Fruit fly (Drosophila melanogaster) whole organism, embryonic: ENCODE data around the gene CG6012.

Source experiments
- Abd-B ChIP-seq: fragments of 200-800 bp; sonication (Bioruptor generic); optimal IDR thresholded peaks from 2 replicates; lab custom pipeline; 2018; ENCODE audit warnings: missing biosample characterization, mild to moderate bottlenecking, missing genetic modification characterization, moderate library complexity
- BEAF-32 ChIP-seq: fragments of 200-800 bp; sonication (Bioruptor generic); optimal IDR thresholded peaks from 3 replicates; lab custom pipeline; 2017; ENCODE audit warnings: missing biosample characterization, missing genetic modification characterization, mild to moderate bottlenecking, moderate library complexity, missing genetic modification reagents
- C15 ChIP-seq: fragments of 200-800 bp; sonication (Bioruptor generic); IDR thresholded peaks from 3 replicates; pipeline ENCODE4 v1.3.6; 2022; ENCODE audit warnings: missing biosample characterization, missing genetic modification characterization
- CG11398 ChIP-seq: fragments of 200-800 bp; sonication (Bioruptor generic); optimal IDR thresholded peaks from 2 replicates; lab custom pipeline; 2016; ENCODE audit warnings: missing biosample characterization, missing genetic modification characterization
- CG11504 ChIP-seq: fragments of 200-800 bp; sonication (Bioruptor generic); optimal IDR thresholded peaks from 3 replicates; lab custom pipeline; 2019; ENCODE audit warnings: missing biosample characterization, mild to moderate bottlenecking, missing genetic modification characterization, moderate library complexity
- CG12391 ChIP-seq: fragments of 200-800 bp; sonication (Bioruptor generic); optimal IDR thresholded peaks from 3 replicates; lab custom pipeline; 2018; ENCODE audit warnings: missing biosample characterization, mild to moderate bottlenecking, missing genetic modification characterization, moderate library complexity
- CG15269 ChIP-seq: fragments of 200-800 bp; sonication (Bioruptor generic); optimal IDR thresholded peaks from 2 replicates; lab custom pipeline; 2018; ENCODE audit warnings: missing biosample characterization, mild to moderate bottlenecking, missing genetic modification characterization, moderate library complexity
- CG2116 ChIP-seq: fragments of 200-800 bp; sonication (Bioruptor generic); optimal IDR thresholded peaks from 3 replicates; lab custom pipeline; 2018; ENCODE audit warnings: missing biosample characterization, mild to moderate bottlenecking, missing genetic modification characterization
- CG2202 ChIP-seq: fragments of 200-800 bp; sonication (Bioruptor generic); optimal IDR thresholded peaks from 2 replicates; lab custom pipeline; 2018; ENCODE audit warnings: missing biosample characterization, mild to moderate bottlenecking, missing genetic modification characterization
- CG34224 ChIP-seq: fragments of 200-800 bp; sonication (Bioruptor generic); IDR thresholded peaks from 3 replicates; pipeline ENCODE4 v1.3.6; 2022; ENCODE audit warnings: missing biosample characterization, missing genetic modification characterization; ENCODE audit not compliant: partially characterized antibody
- CG34422 ChIP-seq: fragments of 200-800 bp; sonication (Bioruptor generic); IDR thresholded peaks from 3 replicates; pipeline ENCODE4 v1.3.6; 2022; ENCODE audit warnings: missing biosample characterization, missing genetic modification characterization
- CG6175 ChIP-seq: fragments of 200-800 bp; sonication (Bioruptor generic); IDR thresholded peaks from 3 replicates; pipeline ENCODE4 v1.3.6; 2022; ENCODE audit warnings: missing biosample characterization, missing genetic modification characterization
- CG6683 ChIP-seq: fragments of 200-800 bp; sonication (Bioruptor generic); optimal IDR thresholded peaks from 2 replicates; lab custom pipeline; 2017; ENCODE audit warnings: missing biosample characterization, mild to moderate bottlenecking, missing genetic modification characterization, missing genetic modification reagents
- CG7271 ChIP-seq: fragments of 200-800 bp; sonication (Bioruptor generic); optimal IDR thresholded peaks from 2 replicates; lab custom pipeline; 2018; ENCODE audit warnings: missing biosample characterization, mild to moderate bottlenecking, missing genetic modification characterization, moderate library complexity
- CG7357 ChIP-seq: fragments of 200-800 bp; sonication (Bioruptor generic); IDR thresholded peaks from 3 replicates; pipeline ENCODE4 v1.3.6; 2022; ENCODE audit warnings: missing biosample characterization, missing genetic modification characterization
- CG8089 ChIP-seq: fragments of 200-800 bp; sonication (Bioruptor generic); optimal IDR thresholded peaks from 3 replicates; lab custom pipeline; 2016; ENCODE audit warnings: missing biosample characterization, missing genetic modification characterization
- CG8478 ChIP-seq: fragments of >200 bp; optimal IDR thresholded peaks from 2 replicates; lab custom pipeline; 2018
- Dll ChIP-seq: fragments of 200-800 bp; sonication (Bioruptor generic); IDR thresholded peaks from 4 replicates; pipeline ENCODE4 v1.3.6; 2022; ENCODE audit warnings: missing biosample characterization, missing genetic modification characterization; ENCODE audit not compliant: partially characterized antibody
- E2f2 ChIP-seq: fragments of 200-800 bp; sonication (Bioruptor generic); IDR thresholded peaks from 2 replicates; pipeline ENCODE4 v1.3.6; 2022; ENCODE audit warnings: missing biosample characterization, missing genetic modification characterization
- HLH4C ChIP-seq: fragments of 200-800 bp; sonication (Bioruptor generic); IDR thresholded peaks from 3 replicates; pipeline ENCODE4 v1.3.6; 2022; ENCODE audit warnings: missing biosample characterization, missing genetic modification characterization; ENCODE audit not compliant: partially characterized antibody
- Hr39 ChIP-seq: fragments of >200 bp; optimal IDR thresholded peaks from 2 replicates; lab custom pipeline; 2017
- NC2β ChIP-seq: fragments of 200-800 bp; sonication (Bioruptor generic); optimal IDR thresholded peaks from 2 replicates; lab custom pipeline; 2016; ENCODE audit warnings: missing biosample characterization, missing genetic modification characterization
- Opbp ChIP-seq: fragments of 200-800 bp; sonication (Bioruptor generic); IDR thresholded peaks from 3 replicates; pipeline ENCODE4 v1.3.6; 2022; ENCODE audit warnings: missing biosample characterization, missing genetic modification characterization; ENCODE audit not compliant: partially characterized antibody
- Pdp1 ChIP-seq, 2 experiments: fragments of 200-800 bp; sonication (Bioruptor generic); optimal IDR thresholded peaks; 3 replicates each; lab custom pipeline; 2016; ENCODE audit warnings: missing biosample characterization in 2 of 2, missing genetic modification characterization in 2 of 2, mild to moderate bottlenecking in 1 of 2, moderate library complexity in 1 of 2
- Rx ChIP-seq: fragments of 200-800 bp; sonication (Bioruptor generic); IDR thresholded peaks from 2 replicates; pipeline ENCODE4 v1.3.6; 2022; ENCODE audit warnings: missing biosample characterization, missing genetic modification characterization
- Sin3A ChIP-seq: fragments of >200 bp; optimal IDR thresholded peaks from 2 replicates; lab custom pipeline; 2018
- ato ChIP-seq: fragments of 200-800 bp; sonication (Bioruptor generic); IDR thresholded peaks from 2 replicates; pipeline ENCODE4 v1.3.6; 2022; ENCODE audit warnings: missing biosample characterization, missing genetic modification characterization; ENCODE audit not compliant: partially characterized antibody
- ewg ChIP-seq: fragments of 200-800 bp; sonication (Bioruptor generic); optimal IDR thresholded peaks from 3 replicates; lab custom pipeline; 2017; ENCODE audit warnings: mild to moderate bottlenecking, missing biosample characterization, missing genetic modification reagents, missing genetic modification characterization
- fru ChIP-seq: fragments of >200 bp; optimal IDR thresholded peaks from 2 replicates; lab custom pipeline; 2017
- ftz-f1 ChIP-seq: fragments of 200-800 bp; sonication (Bioruptor generic); optimal IDR thresholded peaks from 2 replicates; lab custom pipeline; 2016; ENCODE audit warnings: missing biosample characterization, missing genetic modification characterization
- grau ChIP-seq: fragments of 200-800 bp; optimal IDR thresholded peaks from 3 replicates; lab custom pipeline; 2019; ENCODE audit warnings: missing biosample characterization, mild to moderate bottlenecking, missing genetic modification characterization, moderate library complexity
- gro ChIP-seq: fragments of 200-800 bp; sonication (Bioruptor generic); optimal IDR thresholded peaks from 2 replicates; lab custom pipeline; 2016; ENCODE audit warnings: missing biosample characterization, missing genetic modification characterization
- jing ChIP-seq: fragments of 200-800 bp; sonication (Bioruptor generic); optimal IDR thresholded peaks from 2 replicates; lab custom pipeline; 2018; ENCODE audit warnings: missing biosample characterization, mild to moderate bottlenecking, missing genetic modification characterization
- kah ChIP-seq: fragments of 200-800 bp; sonication (Bioruptor generic); optimal IDR thresholded peaks from 2 replicates; lab custom pipeline; 2018; ENCODE audit warnings: missing biosample characterization, mild to moderate bottlenecking, missing genetic modification characterization
- ken ChIP-seq: fragments of 200-800 bp; sonication (Bioruptor generic); IDR thresholded peaks from 3 replicates; pipeline ENCODE4 v1.3.6; 2022; ENCODE audit warnings: missing biosample characterization, missing genetic modification characterization
- oc ChIP-seq: fragments of 200-800 bp; sonication (Bioruptor generic); optimal IDR thresholded peaks from 2 replicates; lab custom pipeline; 2018; ENCODE audit warnings: missing biosample characterization, mild to moderate bottlenecking, missing genetic modification characterization, moderate library complexity
- p53 ChIP-seq: fragments of 200-800 bp; sonication (Bioruptor generic); optimal IDR thresholded peaks from 2 replicates; lab custom pipeline; 2016; ENCODE audit warnings: missing biosample characterization, missing genetic modification characterization
- psq ChIP-seq: fragments of 200-800 bp; sonication (Bioruptor generic); optimal IDR thresholded peaks from 2 replicates; lab custom pipeline; 2017; ENCODE audit warnings: missing biosample characterization, missing genetic modification characterization
- pum ChIP-seq: fragments of 200-800 bp; sonication (Bioruptor generic); optimal IDR thresholded peaks from 2 replicates; lab custom pipeline; 2016; ENCODE audit warnings: missing biosample characterization, missing genetic modification characterization
- rib ChIP-seq: fragments of 200-800 bp; sonication (Bioruptor generic); IDR thresholded peaks from 2 replicates; pipeline ENCODE4 v1.3.6; 2022; ENCODE audit warnings: missing biosample characterization, missing genetic modification characterization
- sima ChIP-seq: fragments of 200-800 bp; sonication (Bioruptor generic); optimal IDR thresholded peaks from 2 replicates; lab custom pipeline; 2016; ENCODE audit warnings: missing biosample characterization, missing genetic modification characterization
- tll ChIP-seq, 2 experiments: fragments of 200-800 bp in 1 of 2; fragments of >200 bp in 1 of 2; sonication (Bioruptor generic) in 1 of 2; optimal IDR thresholded peaks; 2 replicates each; lab custom pipeline; 2017 to 2019; ENCODE audit warnings: missing biosample characterization in 2 of 2, missing genetic modification characterization in 2 of 2, mild to moderate bottlenecking in 1 of 2, moderate library complexity in 1 of 2
- twi ChIP-seq: fragments of 200-800 bp; optimal IDR thresholded peaks from 2 replicates; lab custom pipeline; 2019; ENCODE audit warnings: missing biosample characterization, mild to moderate bottlenecking, missing genetic modification characterization, moderate library complexity
- tx ChIP-seq: fragments of 200-800 bp; sonication (Bioruptor generic); optimal IDR thresholded peaks from 2 replicates; lab custom pipeline; 2016; ENCODE audit warnings: missing biosample characterization, missing genetic modification characterization
- unc-4 ChIP-seq: fragments of 200-800 bp; sonication (Bioruptor generic); IDR thresholded peaks from 2 replicates; pipeline ENCODE4 v1.3.6; 2022; ENCODE audit warnings: missing biosample characterization, missing genetic modification characterization; ENCODE audit not compliant: partially characterized antibody
- vnd ChIP-seq: fragments of 200-800 bp; sonication (Bioruptor generic); IDR thresholded peaks from 3 replicates; pipeline ENCODE4 v1.3.6; 2022; ENCODE audit warnings: missing biosample characterization, missing genetic modification characterization; ENCODE audit not compliant: partially characterized antibody
- wor ChIP-seq: fragments of 200-800 bp; sonication (Bioruptor generic); IDR thresholded peaks from 2 replicates; pipeline ENCODE4 v1.3.6; 2022; ENCODE audit warnings: missing biosample characterization, missing genetic modification characterization
- zfh1 ChIP-seq: fragments of 200-800 bp; sonication (Bioruptor generic); IDR thresholded peaks from 3 replicates; pipeline ENCODE4 v1.3.6; 2022; ENCODE audit warnings: missing biosample characterization, missing genetic modification characterization

CG6012 gene

DNA sequence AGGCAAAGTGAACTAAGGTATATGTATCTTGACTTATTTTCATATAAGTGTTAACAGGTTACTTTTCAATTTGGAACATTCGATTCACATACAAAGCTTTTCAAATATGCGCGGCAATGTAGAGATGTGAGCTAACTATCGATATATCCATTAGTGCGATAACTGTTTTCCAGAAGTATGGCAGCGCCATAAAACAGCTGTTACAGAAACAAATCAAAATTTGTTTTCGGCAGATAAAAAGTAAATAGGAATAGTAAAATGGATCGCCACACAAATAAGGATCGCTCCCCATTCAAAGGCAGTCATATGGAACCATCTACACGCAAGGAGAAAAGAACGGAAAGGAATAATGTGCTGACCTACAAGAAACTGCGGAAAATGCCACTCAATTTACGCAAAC is 18.0 kb upstream of the CG6012 start, which contains the start of the genes CG32832, CG31743 and CG34313 (continued):
- TF ChIP-seq wor (GFP tag; lab: Robert Waterston, UW) (no peak), CG7271 (tag; lab: Kevin White, UChicago) (no peak), zfh1 (no peak), HLH4C (GFP tag; lab: Robert Waterston, UW) (peak; percentile 58), p53 (GFP tag; lab: Kevin White, UChicago) (no peak), vnd (peak; percentile 42; the same call in 1 of the 3 replicates), CG8089 (GFP tag; lab: Kevin White, UChicago) (no peak), Sin3A (lab: Kevin White, UChicago) (peak; percentile 9), gro (GFP tag; lab: Kevin White, UChicago) (no peak), pum (no peak), tll (GFP tag; optimal IDR thresholded peaks at IDR 0.05; lab: Kevin White, UChicago) (no peak), ken (GFP tag; lab: Robert Waterston, UW) (no peak), twi (tag; lab: Kevin White, UChicago) (no peak), grau (tag; lab: Kevin White, UChicago) (no peak), NC2β (no peak), unc-4 (GFP tag; lab: Robert Waterston, UW) (peak; percentile 82), rib (no peak), oc (tag; lab: Kevin White, UChicago) (no peak), jing (GFP tag; lab: Kevin White, UChicago) (no peak), fru (no peak), ewg (no peak), CG6175 (GFP tag; lab: Robert Waterston, UW) (no peak), C15 (GFP tag; lab: Robert Waterston, UW) (no peak), CG11398 (GFP tag; lab: Kevin White, UChicago) (no peak), CG15269 (no peak), kah (GFP tag; lab: Kevin White, UChicago) (no peak), CG7357 (no peak), CG6683 (no peak), Dll (GFP tag; lab: Robert Waterston, UW) (peak; percentile 79), CG34224 (GFP tag; lab: Robert Waterston, UW) (peak; percentile 79), CG11504 (tag; lab: Kevin White, UChicago) (no peak), CG2116 (peak; percentile 49), ato (GFP tag; lab: Robert Waterston, UW) (0 out of 2 replicates have a peak, but pooled peaks have one; percentile 25), Abd-B (GFP tag; lab: Kevin White, UChicago) (no peak), Pdp1 (GFP tag; optimal IDR thresholded peaks at IDR 0.05; lab: Kevin White, UChicago) (peak in 1 of 2 experiments; percentile 30), Rx (GFP tag; lab: Robert Waterston, UW) (no peak), BEAF-32 (GFP tag; lab: Kevin White, UChicago) (peak; percentile 85), E2f2 (GFP tag; lab: Robert Waterston, UW) (peak; percentile 98), tx (no peak), CG12391 (no peak), CG2202 (tag; lab: Kevin White, UChicago) (no peak), CG8478 (lab: Kevin White, UChicago) (no peak), sima (GFP tag; lab: Kevin White, UChicago) (no peak), Hr39 (lab: Kevin White, UChicago) (no peak), psq (GFP tag; lab: Kevin White, UChicago) (no peak), CG34422 (GFP tag; lab: Robert Waterston, UW) (no peak), ftz-f1 (no peak), Opbp (GFP tag; lab: Robert Waterston, UW) (peak; percentile 82)
